Fruit fly (Drosophila melanogaster) whole organism, embryonic: ENCODE measurements around the gene CG46439.

Experiments
- ATbp ChIP-seq: fragments of 200-800 bp; sonication (Bioruptor generic); optimal IDR thresholded peaks from 2 replicates; lab custom pipeline; 2017; ENCODE audit warnings: missing biosample characterization, mild to moderate bottlenecking, missing genetic modification characterization, missing genetic modification reagents
- Adf1 ChIP-seq: fragments of 200-800 bp; sonication (Bioruptor generic); IDR thresholded peaks from 2 replicates; pipeline ENCODE4 v1.3.6; 2022; ENCODE audit warnings: missing biosample characterization, missing genetic modification characterization
- CG11247 ChIP-seq: fragments of 200-800 bp; sonication (Bioruptor generic); IDR thresholded peaks from 2 replicates; pipeline ENCODE4 v1.3.6; 2022; ENCODE audit warnings: missing biosample characterization, missing genetic modification characterization
- CG13123 ChIP-seq: fragments of 200-800 bp; sonication (Bioruptor generic); optimal IDR thresholded peaks from 2 replicates; lab custom pipeline; 2016; ENCODE audit warnings: missing biosample characterization, missing genetic modification characterization
- CG14860 ChIP-seq: fragments of 200-800 bp; sonication (Bioruptor generic); IDR thresholded peaks from 3 replicates; pipeline ENCODE4 v1.3.6; 2022; ENCODE audit warnings: missing biosample characterization, missing genetic modification characterization; ENCODE audit not compliant: partially characterized antibody
- CG15479 ChIP-seq: fragments of 200-800 bp; sonication (Bioruptor generic); optimal IDR thresholded peaks from 3 replicates; lab custom pipeline; 2019; ENCODE audit warnings: missing biosample characterization, mild to moderate bottlenecking, missing genetic modification characterization, moderate library complexity
- CG16863 ChIP-seq: fragments of 200-800 bp; sonication (Bioruptor generic); optimal IDR thresholded peaks from 3 replicates; lab custom pipeline; 2016; ENCODE audit warnings: missing biosample characterization, missing genetic modification characterization
- CG17802 ChIP-seq: fragments of 200-800 bp; sonication (Bioruptor generic); optimal IDR thresholded peaks from 2 replicates; lab custom pipeline; 2018; ENCODE audit warnings: missing biosample characterization, mild to moderate bottlenecking, missing genetic modification characterization, moderate library complexity
- CG18262 ChIP-seq: fragments of 200-800 bp; optimal IDR thresholded peaks from 3 replicates; lab custom pipeline; 2019; ENCODE audit warnings: missing biosample characterization, mild to moderate bottlenecking, missing genetic modification characterization, moderate library complexity
- CG2875 ChIP-seq: fragments of 200-800 bp; sonication (Bioruptor generic); optimal IDR thresholded peaks from 2 replicates; lab custom pipeline; 2017; ENCODE audit warnings: missing biosample characterization, mild to moderate bottlenecking, missing genetic modification characterization, missing genetic modification reagents
- CG31388 ChIP-seq: fragments of 200-800 bp; sonication (Bioruptor generic); optimal IDR thresholded peaks from 2 replicates; lab custom pipeline; 2016; ENCODE audit warnings: missing biosample characterization, missing genetic modification characterization
- CG3407 ChIP-seq: fragments of 200-800 bp; sonication (Bioruptor generic); optimal IDR thresholded peaks from 2 replicates; lab custom pipeline; 2018; ENCODE audit warnings: missing biosample characterization, mild to moderate bottlenecking, missing genetic modification characterization
- CG4282 ChIP-seq: fragments of 200-800 bp; sonication (Bioruptor generic); optimal IDR thresholded peaks from 2 replicates; lab custom pipeline; 2016; ENCODE audit warnings: missing biosample characterization, missing genetic modification characterization
- CG4707 ChIP-seq: fragments of 200-800 bp; sonication (Bioruptor generic); optimal IDR thresholded peaks from 2 replicates; lab custom pipeline; 2018; ENCODE audit warnings: missing biosample characterization, mild to moderate bottlenecking, missing genetic modification characterization, moderate library complexity
- CG6254 ChIP-seq: fragments of 200-800 bp; sonication (Bioruptor generic); optimal IDR thresholded peaks from 3 replicates; lab custom pipeline; 2017; ENCODE audit warnings: mild to moderate bottlenecking, missing biosample characterization, missing genetic modification reagents, missing genetic modification characterization
- CG6654 ChIP-seq: fragments of 200-800 bp; sonication (Bioruptor generic); optimal IDR thresholded peaks from 2 replicates; lab custom pipeline; 2017; ENCODE audit warnings: missing biosample characterization, mild to moderate bottlenecking, missing genetic modification characterization
- CG7357 ChIP-seq: fragments of 200-800 bp; sonication (Bioruptor generic); IDR thresholded peaks from 3 replicates; pipeline ENCODE4 v1.3.6; 2022; ENCODE audit warnings: missing biosample characterization, missing genetic modification characterization
- CG7839 ChIP-seq: fragments of 200-800 bp; sonication (Bioruptor generic); optimal IDR thresholded peaks from 3 replicates; lab custom pipeline; 2018; ENCODE audit warnings: missing biosample characterization, mild to moderate bottlenecking, missing genetic modification characterization, moderate library complexity
- CG9215 ChIP-seq: fragments of 200-800 bp; sonication (Bioruptor generic); IDR thresholded peaks from 2 replicates; pipeline ENCODE4 v1.3.6; 2022; ENCODE audit warnings: missing biosample characterization, missing genetic modification characterization
- CG9437 ChIP-seq: fragments of 200-800 bp; sonication (Bioruptor generic); optimal IDR thresholded peaks from 2 replicates; lab custom pipeline; 2018; ENCODE audit warnings: missing biosample characterization, mild to moderate bottlenecking, missing genetic modification characterization
- Dad ChIP-seq: fragments of 200-800 bp; sonication (Bioruptor generic); optimal IDR thresholded peaks from 3 replicates; lab custom pipeline; 2016; ENCODE audit warnings: missing biosample characterization, missing genetic modification characterization
- Dbx ChIP-seq: fragments of 200-800 bp; sonication (Bioruptor generic); IDR thresholded peaks from 3 replicates; pipeline ENCODE4 v1.3.6; 2022; ENCODE audit warnings: missing biosample characterization, missing genetic modification characterization
- ERR ChIP-seq: fragments of 200-800 bp; sonication (Bioruptor generic); optimal IDR thresholded peaks from 2 replicates; lab custom pipeline; 2016; ENCODE audit warnings: missing biosample characterization, missing genetic modification characterization
- HLHmδ ChIP-seq: fragments of 200-800 bp; sonication (Bioruptor generic); optimal IDR thresholded peaks from 2 replicates; lab custom pipeline; 2018; ENCODE audit warnings: missing biosample characterization, mild to moderate bottlenecking, missing genetic modification characterization, moderate library complexity
- Lpt ChIP-seq: fragments of >200 bp; optimal IDR thresholded peaks from 2 replicates; lab custom pipeline; 2018; ENCODE audit warnings: missing biosample characterization, missing genetic modification characterization
- NC2β ChIP-seq: fragments of 200-800 bp; sonication (Bioruptor generic); optimal IDR thresholded peaks from 2 replicates; lab custom pipeline; 2016; ENCODE audit warnings: missing biosample characterization, missing genetic modification characterization
- Pdp1 ChIP-seq, 2 experiments: fragments of 200-800 bp; sonication (Bioruptor generic); optimal IDR thresholded peaks; 3 replicates each; lab custom pipeline; 2016; ENCODE audit warnings: missing biosample characterization in 2 of 2, missing genetic modification characterization in 2 of 2, mild to moderate bottlenecking in 1 of 2, moderate library complexity in 1 of 2
- Scr ChIP-seq: fragments of 200-800 bp; sonication (Bioruptor generic); IDR thresholded peaks from 2 replicates; pipeline ENCODE4 v1.3.6; 2022; ENCODE audit warnings: missing biosample characterization, missing genetic modification characterization; ENCODE audit not compliant: partially characterized antibody
- cas ChIP-seq: fragments of 200-800 bp; sonication (Bioruptor generic); IDR thresholded peaks from 2 replicates; pipeline ENCODE4 v1.3.6; 2022; ENCODE audit warnings: missing biosample characterization, missing genetic modification characterization
- ci ChIP-seq: fragments of 200-800 bp; sonication (Bioruptor generic); IDR thresholded peaks from 3 replicates; pipeline ENCODE4 v1.3.6; 2022; ENCODE audit warnings: missing biosample characterization, missing genetic modification characterization
- croc ChIP-seq: fragments of 200-800 bp; sonication (Bioruptor generic); conservative IDR thresholded peaks from 3 replicates; pipeline ENCODE4 v1.3.6; 2022; ENCODE audit warnings: missing biosample characterization, missing genetic modification characterization
- crol ChIP-seq: fragments of 200-800 bp; sonication (Bioruptor generic); IDR thresholded peaks from 2 replicates; pipeline ENCODE4 v1.3.6; 2022; ENCODE audit warnings: missing biosample characterization, missing genetic modification characterization
- ems ChIP-seq: fragments of 200-800 bp; sonication (Bioruptor generic); optimal IDR thresholded peaks from 3 replicates; lab custom pipeline; 2016; ENCODE audit warnings: missing biosample characterization, missing genetic modification characterization
- exex ChIP-seq: fragments of 200-800 bp; sonication (Bioruptor generic); optimal IDR thresholded peaks from 4 replicates; lab custom pipeline; 2018; ENCODE audit warnings: missing biosample characterization, mild to moderate bottlenecking, missing genetic modification characterization, moderate library complexity
- gfzf ChIP-seq: fragments of 200-800 bp; sonication (Bioruptor generic); optimal IDR thresholded peaks from 2 replicates; lab custom pipeline; 2016; ENCODE audit warnings: missing biosample characterization, mild to moderate bottlenecking, missing genetic modification characterization, moderate library complexity
- gsb ChIP-seq: fragments of 200-800 bp; sonication (Bioruptor generic); IDR thresholded peaks from 2 replicates; pipeline ENCODE4 v1.3.6; 2022; ENCODE audit warnings: missing biosample characterization, missing genetic modification characterization
- ham ChIP-seq: fragments of 200-800 bp; sonication (Bioruptor generic); IDR thresholded peaks from 2 replicates; pipeline ENCODE4 v1.3.6; 2022; ENCODE audit warnings: missing biosample characterization, missing genetic modification characterization
- inv ChIP-seq: fragments of 200-800 bp; sonication (Bioruptor generic); IDR thresholded peaks from 2 replicates; pipeline ENCODE4 v1.3.6; 2022; ENCODE audit warnings: missing biosample characterization, missing genetic modification characterization; ENCODE audit not compliant: partially characterized antibody
- luna ChIP-seq: fragments of 200-800 bp; sonication (Bioruptor generic); optimal IDR thresholded peaks from 2 replicates; lab custom pipeline; 2016; ENCODE audit warnings: missing biosample characterization, missing genetic modification characterization
- mld ChIP-seq: fragments of 200-800 bp; sonication (Bioruptor generic); IDR thresholded peaks from 3 replicates; pipeline ENCODE4 v1.3.6; 2022; ENCODE audit warnings: missing biosample characterization, missing genetic modification characterization; ENCODE audit not compliant: partially characterized antibody
- p53 ChIP-seq: fragments of 200-800 bp; sonication (Bioruptor generic); optimal IDR thresholded peaks from 2 replicates; lab custom pipeline; 2016; ENCODE audit warnings: missing biosample characterization, missing genetic modification characterization
- pan ChIP-seq, 4 experiments: fragments of >200 bp in 3 of 4; fragments of 200-800 bp in 1 of 4; sonication (Bioruptor generic) in 1 of 4; optimal IDR thresholded peaks in 3 of 4; IDR thresholded peaks in 1 of 4; 2 replicates each; pipeline versions ENCODE4 v1.3.6 to Lab custom; 2017 to 2022; ENCODE audit warnings: missing biosample characterization in 2 of 4, missing genetic modification characterization in 2 of 4, mixed read lengths in 1 of 4
- repo ChIP-seq: fragments of 200-800 bp; sonication (Bioruptor generic); optimal IDR thresholded peaks from 2 replicates; lab custom pipeline; 2016; ENCODE audit warnings: missing biosample characterization, missing genetic modification characterization
- sd ChIP-seq: fragments of 200-800 bp; sonication (Bioruptor generic); optimal IDR thresholded peaks from 3 replicates; lab custom pipeline; 2018; ENCODE audit warnings: missing biosample characterization, mild to moderate bottlenecking, missing genetic modification characterization, moderate library complexity
- slbo ChIP-seq: fragments of 200-800 bp; sonication (Bioruptor generic); IDR thresholded peaks from 2 replicates; pipeline ENCODE4 v1.3.6; 2022; ENCODE audit warnings: missing biosample characterization, missing genetic modification characterization
- tll ChIP-seq, 2 experiments: fragments of 200-800 bp in 1 of 2; fragments of >200 bp in 1 of 2; sonication (Bioruptor generic) in 1 of 2; optimal IDR thresholded peaks; 2 replicates each; lab custom pipeline; 2017 to 2019; ENCODE audit warnings: missing biosample characterization in 2 of 2, missing genetic modification characterization in 2 of 2, mild to moderate bottlenecking in 1 of 2, moderate library complexity in 1 of 2
- toy ChIP-seq: fragments of 200-800 bp; sonication (Bioruptor generic); IDR thresholded peaks from 2 replicates; pipeline ENCODE4 v1.3.6; 2022; ENCODE audit warnings: missing biosample characterization, missing genetic modification characterization
- wek ChIP-seq: fragments of 200-800 bp; sonication (Bioruptor generic); optimal IDR thresholded peaks from 3 replicates; lab custom pipeline; 2018; ENCODE audit warnings: missing biosample characterization, mild to moderate bottlenecking, missing genetic modification characterization, moderate library complexity

The CG46439 gene

DNA sequence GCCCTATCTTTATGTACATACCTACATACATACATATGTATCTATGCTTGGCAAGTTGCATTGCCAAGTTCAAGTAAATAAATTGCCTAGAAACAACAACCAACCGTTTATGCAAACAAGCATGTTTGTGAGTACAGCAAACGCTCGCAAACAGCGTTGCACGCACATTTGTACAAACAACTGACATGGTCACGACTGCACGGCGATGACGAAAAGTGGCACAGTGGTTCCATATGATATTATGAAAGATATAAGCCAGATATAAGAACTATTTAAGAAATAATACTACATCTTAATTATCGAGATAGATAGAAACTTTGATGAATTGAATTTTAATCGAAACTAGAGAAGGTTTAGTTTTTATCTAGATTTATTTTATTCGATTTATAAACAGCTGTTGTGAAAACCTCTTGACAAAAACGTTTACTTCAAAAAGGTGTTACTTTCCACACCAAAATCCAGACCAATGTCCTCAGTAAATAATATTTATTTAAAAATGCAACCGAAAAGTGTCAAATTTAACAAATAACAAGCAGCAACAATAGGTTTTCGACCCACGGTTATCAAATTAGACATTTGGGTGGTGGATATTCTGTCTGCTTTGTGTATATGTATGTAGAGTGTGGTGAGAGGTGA lies 6.1 kb downstream of the CG46439 start (continued):
- peak; percentile 78 for TF ChIP-seq repo (GFP tag; lab: Kevin White, UChicago)
- peak; percentile 44; the same call in 1 of the 2 replicates for TF ChIP-seq slbo (GFP tag; lab: Robert Waterston, UW)
- no peak for TF ChIP-seq exex (tag; lab: Kevin White, UChicago)
- TF ChIP-seq p53 = peak; percentile 39
- TF ChIP-seq Dad (GFP tag; lab: Kevin White, UChicago) = peak; percentile 63
- TF ChIP-seq Lpt = no peak
- TF ChIP-seq CG9215 (GFP tag; lab: Robert Waterston, UW) = 0 out of 2 replicates have a peak, but pooled peaks have one; percentile 32
- peak; percentile 47; the same call in 1 of the 3 replicates for TF ChIP-seq CG14860 (GFP tag; lab: Robert Waterston, UW)
- TF ChIP-seq Scr = no peak
- peak; percentile 82 for TF ChIP-seq CG15479 (GFP tag; lab: Kevin White, UChicago)
- no peak for TF ChIP-seq mld (GFP tag; lab: Robert Waterston, UW)
- TF ChIP-seq pan (optimal IDR thresholded peaks at IDR 0.05; lab: Kevin White, UChicago) = no peak
- TF ChIP-seq pan (GFP tag; optimal IDR thresholded peaks at IDR 0.05 in 1 of 2, IDR thresholded peaks at IDR 0.05 in 1 of 2) = peak in 1 of 2 experiments; percentile 84
- TF ChIP-seq Adf1 = peak; percentile 51
- TF ChIP-seq NC2β (GFP tag; lab: Kevin White, UChicago) = peak; percentile 79
- TF ChIP-seq CG4707 = peak; percentile 57
- TF ChIP-seq gsb (GFP tag; lab: Robert Waterston, UW) = peak; percentile 62
- no peak for TF ChIP-seq cas (GFP tag; lab: Robert Waterston, UW)
- TF ChIP-seq CG13123 (GFP tag; lab: Kevin White, UChicago) = peak; percentile 75
- peak; percentile 3 for TF ChIP-seq CG17802 (tag; lab: Kevin White, UChicago)
- TF ChIP-seq toy (GFP tag; lab: Robert Waterston, UW) = 0 out of 2 replicates have a peak, but pooled peaks have one; percentile 8
- peak; percentile 53; the same call in 1 of the 3 replicates for TF ChIP-seq Dbx (GFP tag; lab: Robert Waterston, UW)
- TF ChIP-seq sd (tag; lab: Kevin White, UChicago) = peak; percentile 73
- TF ChIP-seq CG7839 (tag; lab: Kevin White, UChicago) = peak; percentile 97
- TF ChIP-seq Pdp1 (GFP tag; optimal IDR thresholded peaks at IDR 0.05; lab: Kevin White, UChicago) = peak; percentile 73 to 84
- peak; percentile 67 for TF ChIP-seq CG6654 (GFP tag; lab: Kevin White, UChicago)
- TF ChIP-seq CG3407 (GFP tag; lab: Kevin White, UChicago) = peak; percentile 81
- no peak for TF ChIP-seq ham
- TF ChIP-seq CG18262 (tag; lab: Kevin White, UChicago) = peak; percentile 98
- TF ChIP-seq ems (GFP tag; lab: Kevin White, UChicago) = peak; percentile 87
- TF ChIP-seq CG31388 = peak; percentile 81
- no peak; the same call in none of the 3 replicates for TF ChIP-seq CG7357 (GFP tag; lab: Robert Waterston, UW)
- TF ChIP-seq wek (GFP tag; lab: Kevin White, UChicago) = peak; percentile 78
- TF ChIP-seq CG6254 = peak; percentile 85
- peak in 1 of 2 experiments; percentile 74 for TF ChIP-seq tll (GFP tag; optimal IDR thresholded peaks at IDR 0.05; lab: Kevin White, UChicago)
- TF ChIP-seq CG2875 (GFP tag; lab: Kevin White, UChicago) = peak; percentile 90
- TF ChIP-seq croc (GFP tag; lab: Robert Waterston, UW) = peak; percentile 68
- no peak; the same call in 1 of the 2 replicates for TF ChIP-seq inv (GFP tag; lab: Robert Waterston, UW)
- peak; percentile 87 for TF ChIP-seq CG16863
- TF ChIP-seq crol (GFP tag; lab: Robert Waterston, UW) = no peak
- TF ChIP-seq CG9437 (GFP tag; lab: Kevin White, UChicago) = peak; percentile 96
- TF ChIP-seq CG4282 (GFP tag; lab: Kevin White, UChicago) = peak; percentile 83
- no peak for TF ChIP-seq ERR (GFP tag; lab: Kevin White, UChicago)
- peak; percentile 88 for TF ChIP-seq ci (GFP tag; lab: Robert Waterston, UW)
- peak; percentile 86 for TF ChIP-seq ATbp (GFP tag; lab: Kevin White, UChicago)
- TF ChIP-seq gfzf (GFP tag; lab: Kevin White, UChicago) = no peak
- TF ChIP-seq HLHmδ (GFP tag; lab: Kevin White, UChicago) = peak; percentile 65
- TF ChIP-seq luna (GFP tag; lab: Kevin White, UChicago) = no peak
- TF ChIP-seq CG11247 (GFP tag; lab: Robert Waterston, UW) = peak; percentile 58; the same call in 1 of the 2 replicates
